Worm (Caenorhabditis elegans) whole organism, L2 larva: ENCODE measurements around the gene F59G1.8.

Experiments used
- elt-3 ChIP-seq: sonication (generic microtip); optimal IDR thresholded peaks from 2 replicates; lab custom pipeline; 2017; ENCODE audit warnings: missing biosample characterization, missing genetic modification characterization
- unc-62 ChIP-seq: fragments of 150-350 bp; optimal IDR thresholded peaks from 2 replicates; lab custom pipeline; 2014; ENCODE audit warnings: missing biosample characterization, missing genetic modification reagents, missing genetic modification characterization

DNA sequence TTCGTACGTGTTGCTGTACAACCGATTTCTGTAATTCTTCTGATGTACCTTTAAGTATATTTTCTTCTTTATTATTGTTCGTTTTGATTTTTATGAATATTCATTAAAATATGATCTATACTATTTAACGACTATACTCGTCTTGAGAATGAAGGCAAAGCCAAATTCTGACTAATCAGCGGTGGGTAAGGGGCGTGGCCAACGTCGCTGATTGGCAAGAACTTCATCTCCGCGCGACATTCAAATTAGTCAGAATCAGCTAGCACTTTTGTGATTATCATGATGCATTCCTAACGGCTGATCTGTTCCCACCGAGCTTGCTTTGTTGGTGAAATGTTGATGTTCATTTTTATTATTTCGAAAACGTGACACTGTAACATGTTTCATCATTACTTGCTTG lies 39.4 kb upstream of the F59G1.8 start:
- TF ChIP-seq unc-62 (GFP tag; lab: Kevin White, UChicago) (no peak), elt-3 (no peak)
